Worm (Caenorhabditis elegans): ENCODE results near the gene F08F1.3.
A peak's percentile ranks its signal among the peaks of the same experiment; 100 is the strongest.

F08F1.3 gene

ce11 chrX:8444922-8445321 is 16.3 kb downstream of the F08F1.3 start:
- no peak for TF ChIP-seq W03F9.2 (tag; optimal IDR thresholded peaks at IDR 0.05)
- no peak for TF ChIP-seq dao-5 (tag; optimal IDR thresholded peaks at IDR 0.05)
- no peak for TF ChIP-seq him-1 (tag; optimal IDR thresholded peaks at IDR 0.05)

- TF ChIP-seq W03F9.2 (tag; optimal IDR thresholded peaks at IDR 0.05) (no peak), him-1 (tag; optimal IDR thresholded peaks at IDR 0.05) (no peak), dao-5 (tag; optimal IDR thresholded peaks at IDR 0.05) (no peak)
Observed at ce11 chrX:8446108-8446507, 17.5 kb downstream of the F08F1.3 start, which contains the start of gene F16F9.1. Gene F16F9.1, plus strand, starts transcription at chrX:8446408.

ce11 chrX:8455590-8456166 is 27.0 kb downstream of the F08F1.3 start, which contains the start of gene dpy-6:
Gene dpy-6, minus strand, starts transcription at chrX:8455640.
- no peak for TF ChIP-seq dao-5 (tag; optimal IDR thresholded peaks at IDR 0.05)
- no peak for TF ChIP-seq W03F9.2 (tag; optimal IDR thresholded peaks at IDR 0.05)
- no peak for TF ChIP-seq him-1 (tag; optimal IDR thresholded peaks at IDR 0.05)

ce11 chrX:8457314-8457713 is 28.7 kb downstream of the F08F1.3 start, which contains the start of gene F16F9.3:
Gene F16F9.3, plus strand, starts transcription at chrX:8457614.
- TF ChIP-seq dao-5 (tag; optimal IDR thresholded peaks at IDR 0.05) (no peak), him-1 (tag; optimal IDR thresholded peaks at IDR 0.05) (no peak), W03F9.2 (tag; optimal IDR thresholded peaks at IDR 0.05) (no peak)

ce11 chrX:8459789-8460188 is 31.2 kb downstream of the F08F1.3 start:
- TF ChIP-seq W03F9.2 (tag; optimal IDR thresholded peaks at IDR 0.05) (no peak), him-1 (tag; optimal IDR thresholded peaks at IDR 0.05) (no peak), dao-5 (tag; optimal IDR thresholded peaks at IDR 0.05) (no peak)

ce11 chrX:8460958-8461357 is 32.3 kb downstream of the F08F1.3 start:
- TF ChIP-seq him-1 (tag; optimal IDR thresholded peaks at IDR 0.05) (no peak), dao-5 (tag; optimal IDR thresholded peaks at IDR 0.05) (no peak), W03F9.2 (tag; optimal IDR thresholded peaks at IDR 0.05) (no peak)

ce11 chrX:8463085-8463645 is 34.5 kb downstream of the F08F1.3 start, which contains the start of gene F16F9.4:
Gene F16F9.4, minus strand, starts transcription at chrX:8463360.
- TF ChIP-seq W03F9.2 (tag; optimal IDR thresholded peaks at IDR 0.05) (no peak), dao-5 (tag; optimal IDR thresholded peaks at IDR 0.05) (no peak), him-1 (tag; optimal IDR thresholded peaks at IDR 0.05) (no peak)

- TF ChIP-seq W03F9.2 (tag; optimal IDR thresholded peaks at IDR 0.05) (no peak), dao-5 (tag; optimal IDR thresholded peaks at IDR 0.05) (no peak), him-1 (tag; optimal IDR thresholded peaks at IDR 0.05) (no peak)
Observed at ce11 chrX:8463889-8464444, 35.3 kb downstream of the F08F1.3 start.

- TF ChIP-seq W03F9.2 (tag; optimal IDR thresholded peaks at IDR 0.05) = no peak
- no peak for TF ChIP-seq him-1 (tag; optimal IDR thresholded peaks at IDR 0.05)
- TF ChIP-seq dao-5 (tag; optimal IDR thresholded peaks at IDR 0.05) = no peak
Observed at ce11 chrX:8470126-8470772, 41.6 kb downstream of the F08F1.3 start, which contains the start of gene mec-10. Gene mec-10, minus strand, starts transcription at chrX:8470314.

ce11 chrX:8473468-8473867 is 44.8 kb downstream of the F08F1.3 start:
- no peak for TF ChIP-seq him-1 (tag; optimal IDR thresholded peaks at IDR 0.05)
- no peak for TF ChIP-seq W03F9.2 (tag; optimal IDR thresholded peaks at IDR 0.05)

ce11 chrX:8475142-8475541 is 46.5 kb downstream of the F08F1.3 start:
- TF ChIP-seq dao-5 (tag; optimal IDR thresholded peaks at IDR 0.05) (no peak), him-1 (tag; optimal IDR thresholded peaks at IDR 0.05) (no peak), W03F9.2 (tag; optimal IDR thresholded peaks at IDR 0.05) (no peak)

- TF ChIP-seq W03F9.2 (tag; optimal IDR thresholded peaks at IDR 0.05) = no peak
- no peak for TF ChIP-seq dao-5 (tag; optimal IDR thresholded peaks at IDR 0.05)
- TF ChIP-seq him-1 (tag; optimal IDR thresholded peaks at IDR 0.05) = no peak
Observed at ce11 chrX:8475759-8476228, 47.2 kb downstream of the F08F1.3 start, which contains the start of gene nhr-14. Gene nhr-14, minus strand, starts transcription at chrX:8476178.

- peak; percentile 31 for TF ChIP-seq him-1 (tag; optimal IDR thresholded peaks at IDR 0.05)
- no peak for TF ChIP-seq dao-5 (tag; optimal IDR thresholded peaks at IDR 0.05)
- no peak for TF ChIP-seq W03F9.2 (tag; optimal IDR thresholded peaks at IDR 0.05)
Observed at ce11 chrX:8476308-8476707, 47.7 kb downstream of the F08F1.3 start.
